Worm (Caenorhabditis elegans): ENCODE results near the gene C18H9.6.

C18H9.6 gene

DNA sequence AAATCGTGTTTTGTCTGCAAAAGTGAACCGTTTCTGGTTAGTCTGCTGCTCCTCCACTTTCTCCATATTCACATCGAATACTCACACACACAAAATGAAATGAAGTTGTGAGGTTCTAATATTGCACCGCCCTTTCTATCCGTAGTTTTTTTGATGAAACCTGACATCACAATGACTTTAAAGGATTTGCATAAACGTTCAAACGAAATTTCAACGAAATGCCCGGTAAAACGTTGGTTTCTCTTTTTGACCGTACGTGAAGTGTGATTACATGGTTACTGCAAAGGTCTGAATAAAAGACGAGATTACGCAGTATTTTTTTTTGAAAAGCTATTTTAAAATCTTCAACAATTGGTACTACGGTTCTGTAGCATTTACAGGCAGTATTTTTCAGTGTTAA is 47.1 kb downstream of the C18H9.6 start, which contains the start of gene T19D12.9:
Gene T19D12.9, minus strand, starts transcription at position 101 of the 400 bp plus-strand sequence.
- TF ChIP-seq gei-17 (GFP tag; optimal IDR thresholded peaks at IDR 0.05) = no peak
- TF ChIP-seq ceh-91 (GFP tag; IDR thresholded peaks at IDR 0.05) = no peak
- TF ChIP-seq akir-1 (GFP tag; optimal IDR thresholded peaks at IDR 0.05) = no peak
- TF ChIP-seq Y67H2A.10 (GFP tag; conservative IDR thresholded peaks at IDR 0.05) = no peak

DNA sequence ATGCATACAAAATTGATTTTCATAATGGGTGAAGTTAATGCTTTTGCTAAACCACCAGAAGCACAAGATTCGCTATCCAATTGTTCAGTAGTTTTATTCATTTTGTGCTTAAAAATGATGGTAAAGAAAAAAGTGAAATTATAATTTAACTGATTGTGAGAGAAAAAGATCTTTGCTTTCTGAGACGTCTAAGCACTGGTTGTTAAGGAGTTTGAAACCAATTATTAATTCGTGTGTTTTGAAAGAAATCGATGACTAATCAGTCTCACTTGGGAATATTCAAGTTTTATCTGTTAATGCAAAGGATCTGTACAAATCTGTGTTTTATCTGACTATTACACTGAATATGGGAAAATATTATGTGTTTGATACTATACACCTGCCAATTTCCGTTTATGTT is 49.7 kb downstream of the C18H9.6 start, which contains the start of gene sra-26:
Gene sra-26, minus strand, starts transcription at position 101 of the 400 bp plus-strand sequence.
- TF ChIP-seq hlh-12 (tag; optimal IDR thresholded peaks at IDR 0.05) (no peak), rec-8 (tag; optimal IDR thresholded peaks at IDR 0.05) (no peak), zim-3 (tag; optimal IDR thresholded peaks at IDR 0.05) (no peak), cebp-1 (GFP tag; IDR thresholded peaks at IDR 0.05) (no peak), cebp-1 (tag; optimal IDR thresholded peaks at IDR 0.05) (no peak), Y53G8AR.9 (GFP tag; conservative IDR thresholded peaks at IDR 0.05) (no peak), ccch-3 (GFP tag; optimal IDR thresholded peaks at IDR 0.05) (no peak), bed-1 (GFP tag; IDR thresholded peaks at IDR 0.05) (no peak), mes-4 (tag; optimal IDR thresholded peaks at IDR 0.05) (no peak), snpc-4 (GFP tag; optimal IDR thresholded peaks at IDR 0.05) (no peak), snpc-4 (tag; optimal IDR thresholded peaks at IDR 0.05) (no peak), snpc-1.3 (tag; optimal IDR thresholded peaks at IDR 0.05; ENCODE audit: insufficient read depth) (no peak), snpc-1.1 (tag; optimal IDR thresholded peaks at IDR 0.05; ENCODE audit: insufficient read depth) (no peak), mcd-1 (GFP tag; IDR thresholded peaks at IDR 0.05) (no peak), zfh-2 (GFP tag; conservative IDR thresholded peaks at IDR 0.05) (no peak), gei-17 (GFP tag; optimal IDR thresholded peaks at IDR 0.05) (no peak), athp-1 (tag; optimal IDR thresholded peaks at IDR 0.05) (no peak), lsy-27 (tag; optimal IDR thresholded peaks at IDR 0.05; ENCODE audit: borderline replicate concordance, insufficient read depth) (no peak), bed-2 (GFP tag; IDR thresholded peaks at IDR 0.05) (no peak), Y56A3A.18 (GFP tag; IDR thresholded peaks at IDR 0.05) (no peak)
